Fruit fly (Drosophila melanogaster): ENCODE results near the gene CG11898.

The CG11898 gene

dm6 chr3R:29151621-29152092, 13.8 kb upstream of the CG11898 start, which contains the start of gene eIF2D:
TSS of gene eIF2D (minus strand) at chr3R:29151794.
- TF ChIP-seq OdsH (GFP tag; optimal IDR thresholded peaks at IDR 0.05) (peak; percentile 36), psq (GFP tag; optimal IDR thresholded peaks at IDR 0.05) (peak; percentile 14), Hr78 (GFP tag; optimal IDR thresholded peaks at IDR 0.05) (no peak), fru (GFP tag; optimal IDR thresholded peaks at IDR 0.05) (no peak), Jra (GFP tag; optimal IDR thresholded peaks at IDR 0.05) (no peak), jim (GFP tag; optimal IDR thresholded peaks at IDR 0.05) (no peak), Myc (optimal IDR thresholded peaks at IDR 0.05) (peak; percentile 78), h (GFP tag; optimal IDR thresholded peaks at IDR 0.05) (peak; percentile 63), dl (GFP tag; optimal IDR thresholded peaks at IDR 0.05; ENCODE audit: insufficient read depth in 1 of 2, partially characterized antibody in 2 of 2) (no peak), ey (GFP tag; optimal IDR thresholded peaks at IDR 0.05) (peak; percentile 57), foxo (GFP tag; optimal IDR thresholded peaks at IDR 0.05) (peak in 1 of 2 experiments; percentile 65), Sp1 (GFP tag; optimal IDR thresholded peaks at IDR 0.05) (peak; percentile 41), rgr (GFP tag; optimal IDR thresholded peaks at IDR 0.05) (peak; percentile 64), sage (GFP tag; optimal IDR thresholded peaks at IDR 0.05) (no peak), sv (GFP tag; optimal IDR thresholded peaks at IDR 0.05) (peak; percentile 5), HLH106 (tag; optimal IDR thresholded peaks at IDR 0.05) (peak; percentile 69), CG9705 (GFP tag; optimal IDR thresholded peaks at IDR 0.05) (peak; percentile 37), Rel (GFP tag; optimal IDR thresholded peaks at IDR 0.05) (no peak), Rel (tag; optimal IDR thresholded peaks at IDR 0.05) (peak; percentile 22), dsf (GFP tag; optimal IDR thresholded peaks at IDR 0.05; ENCODE audit: borderline replicate concordance) (no peak)

- TF ChIP-seq Abd-B (GFP tag; optimal IDR thresholded peaks at IDR 0.05) = no peak
- TF ChIP-seq Jra (GFP tag; optimal IDR thresholded peaks at IDR 0.05) = no peak
- no peak for TF ChIP-seq jim (GFP tag; optimal IDR thresholded peaks at IDR 0.05)
- TF ChIP-seq Myc (optimal IDR thresholded peaks at IDR 0.05) = peak; percentile 45
- no peak for TF ChIP-seq woc (GFP tag; optimal IDR thresholded peaks at IDR 0.05)
- no peak for TF ChIP-seq pan (optimal IDR thresholded peaks at IDR 0.05)
- TF ChIP-seq psq (GFP tag; optimal IDR thresholded peaks at IDR 0.05) = peak; percentile 61
- peak; percentile 59 for TF ChIP-seq OdsH (GFP tag; optimal IDR thresholded peaks at IDR 0.05)
- peak in 1 of 2 experiments; percentile 67 for TF ChIP-seq foxo (GFP tag; optimal IDR thresholded peaks at IDR 0.05)
- TF ChIP-seq CG9705 (GFP tag; optimal IDR thresholded peaks at IDR 0.05) = peak; percentile 46
- TF ChIP-seq Mio (GFP tag; optimal IDR thresholded peaks at IDR 0.05) = peak; percentile 14
- no peak for TF ChIP-seq dmrt93B (GFP tag; optimal IDR thresholded peaks at IDR 0.05)
- no peak for TF ChIP-seq dl (GFP tag; optimal IDR thresholded peaks at IDR 0.05; ENCODE audit: insufficient read depth in 1 of 2, partially characterized antibody in 2 of 2)
- TF ChIP-seq HLH106 (tag; optimal IDR thresholded peaks at IDR 0.05) = peak; percentile 41
- TF ChIP-seq br (GFP tag; optimal IDR thresholded peaks at IDR 0.05) = peak; percentile 38
- peak; percentile 34 for TF ChIP-seq ey (GFP tag; optimal IDR thresholded peaks at IDR 0.05)
- TF ChIP-seq lola (GFP tag; optimal IDR thresholded peaks at IDR 0.05) = no peak
- TF ChIP-seq sv (GFP tag; optimal IDR thresholded peaks at IDR 0.05) = peak; percentile 5
- peak; percentile 69 for TF ChIP-seq h (GFP tag; optimal IDR thresholded peaks at IDR 0.05)
- no peak for TF ChIP-seq CG32264 (GFP tag; optimal IDR thresholded peaks at IDR 0.05)
- no peak for TF ChIP-seq Rel (GFP tag; optimal IDR thresholded peaks at IDR 0.05)
- TF ChIP-seq Rel (tag; optimal IDR thresholded peaks at IDR 0.05) = peak; percentile 62
- peak; percentile 56 for TF ChIP-seq Sp1 (GFP tag; optimal IDR thresholded peaks at IDR 0.05)
- no peak for TF ChIP-seq Vsx2 (GFP tag; optimal IDR thresholded peaks at IDR 0.05; ENCODE audit: partially characterized antibody)
- TF ChIP-seq rgr (GFP tag; optimal IDR thresholded peaks at IDR 0.05) = peak; percentile 69
- no peak for TF ChIP-seq usp (GFP tag; optimal IDR thresholded peaks at IDR 0.05)
- no peak for TF ChIP-seq Hnf4 (GFP tag; optimal IDR thresholded peaks at IDR 0.05)
- no peak for TF ChIP-seq tai (GFP tag; optimal IDR thresholded peaks at IDR 0.05)
- TF ChIP-seq CrebA (GFP tag; optimal IDR thresholded peaks at IDR 0.05; ENCODE audit: borderline replicate concordance) = no peak
- TF ChIP-seq sage (GFP tag; optimal IDR thresholded peaks at IDR 0.05) = no peak
- no peak for TF ChIP-seq N (GFP tag; optimal IDR thresholded peaks at IDR 0.05)
- TF ChIP-seq brk (GFP tag; optimal IDR thresholded peaks at IDR 0.05) = no peak
- TF ChIP-seq dsf (GFP tag; optimal IDR thresholded peaks at IDR 0.05; ENCODE audit: borderline replicate concordance) = no peak
- peak; percentile 50 for TF ChIP-seq fru (GFP tag; optimal IDR thresholded peaks at IDR 0.05)
These were observed 12.2 kb upstream of the CG11898 start, which contains the start of the genes Slbp and Rpn2 for dm6 chr3R:29153197-29153644. TSS of gene Slbp (minus strand) at chr3R:29153266. TSS of gene Rpn2 (plus strand) at chr3R:29153524.

Data from whole organism, wandering third instar larva.